Worm (Caenorhabditis elegans) whole organism, young adult: ENCODE data around the gene pat-9.

Experiments
- C06A6.2 ChIP-seq: fragments of 200-800 bp; sonication (Bioruptor generic); conservative IDR thresholded peaks from 2 replicates; pipeline ENCODE4 v1.3.6; 2022; ENCODE audit warnings: missing genetic modification characterization, missing compliant biosample characterization
- F23B12.7 ChIP-seq: sonication (generic microtip); optimal IDR thresholded peaks from 2 replicates; lab custom pipeline; 2017; ENCODE audit warnings: missing genetic modification characterization, mild to moderate bottlenecking, missing compliant biosample characterization, antibody characterized with exemption, moderate library complexity; ENCODE audit not compliant: insufficient read depth
- F52B5.7 ChIP-seq: sonication (generic microtip); optimal IDR thresholded peaks from 2 replicates; lab custom pipeline; 2016; ENCODE audit warnings: mild to moderate bottlenecking, missing genetic modification characterization, missing compliant biosample characterization
- T07F8.4 ChIP-seq: sonication (generic microtip); optimal IDR thresholded peaks from 2 replicates; lab custom pipeline; 2016; ENCODE audit warnings: mild to moderate bottlenecking, missing genetic modification characterization, moderate library complexity, missing compliant biosample characterization
- T26A5.8 ChIP-seq: sonication (generic microtip); optimal IDR thresholded peaks from 2 replicates; lab custom pipeline; 2016; ENCODE audit warnings: missing genetic modification characterization, missing compliant biosample characterization
- akir-1 ChIP-seq: fragments of 200-800 bp; sonication (Bioruptor generic); optimal IDR thresholded peaks from 2 replicates; lab custom pipeline; 2018; ENCODE audit warnings: mild to moderate bottlenecking, missing genetic modification characterization, moderate library complexity, missing compliant biosample characterization
- attf-3 ChIP-seq: fragments of 200-800 bp; sonication (Bioruptor generic); conservative IDR thresholded peaks from 2 replicates; pipeline ENCODE4 v1.3.6; 2022; ENCODE audit warnings: missing genetic modification reagents, missing genetic modification characterization, missing compliant biosample characterization
- bed-2 ChIP-seq: fragments of 200-800 bp; sonication (Bioruptor generic); IDR thresholded peaks from 2 replicates; pipeline ENCODE4 v1.3.6; 2022; ENCODE audit warnings: missing genetic modification reagents, missing genetic modification characterization, missing compliant biosample characterization
- ccch-3 ChIP-seq: fragments of 200-800 bp; sonication (Bioruptor generic); optimal IDR thresholded peaks from 2 replicates; lab custom pipeline; 2018; ENCODE audit warnings: mild to moderate bottlenecking, missing genetic modification characterization, missing compliant biosample characterization
- ceh-91 ChIP-seq: fragments of 200-800 bp; sonication (Bioruptor generic); IDR thresholded peaks from 2 replicates; pipeline ENCODE4 v1.3.6; 2022; ENCODE audit warnings: missing genetic modification reagents, missing genetic modification characterization, missing compliant biosample characterization
- egrh-3 ChIP-seq: fragments of 200-800 bp; sonication (Bioruptor generic); IDR thresholded peaks from 2 replicates; pipeline ENCODE4 v1.3.6; 2022; ENCODE audit warnings: missing genetic modification reagents, missing genetic modification characterization, missing compliant biosample characterization
- hlh-26 ChIP-seq: fragments of 200-800 bp; sonication (Bioruptor generic); conservative IDR thresholded peaks from 2 replicates; pipeline ENCODE4 v1.3.6; 2022; ENCODE audit warnings: missing genetic modification reagents, missing genetic modification characterization, missing compliant biosample characterization
- hmg-1.2 ChIP-seq: fragments of 200-800 bp; sonication (Bioruptor generic); IDR thresholded peaks from 2 replicates; pipeline ENCODE4 v1.3.6; 2022; ENCODE audit warnings: missing genetic modification reagents, missing genetic modification characterization, missing compliant biosample characterization
- hmg-20 ChIP-seq: fragments of 200-800 bp; sonication (Bioruptor generic); IDR thresholded peaks from 2 replicates; pipeline ENCODE4 v1.3.6; 2022; ENCODE audit warnings: missing genetic modification reagents, missing genetic modification characterization, missing compliant biosample characterization
- hrde-1 ChIP-seq: sonication (generic microtip); optimal IDR thresholded peaks from 2 replicates; lab custom pipeline; 2016; ENCODE audit warnings: missing genetic modification characterization, mild to moderate bottlenecking, missing compliant biosample characterization, moderate library complexity, missing genotype, missing genetic modification reagents, borderline replicate concordance
- lin-35 ChIP-seq, 3 experiments: fragments of 150-350 bp in 2 of 3; sonication (generic microtip) in 1 of 3; optimal IDR thresholded peaks; 2 replicates each; lab custom pipeline; 2014 to 2018; ENCODE audit warnings: missing biosample characterization in 3 of 3, missing genetic modification characterization in 3 of 3, missing genetic modification reagents in 3 of 3
- lin-40 ChIP-seq: sonication (generic microtip); optimal IDR thresholded peaks from 2 replicates; lab custom pipeline; 2016; ENCODE audit warnings: missing genetic modification characterization, mild to moderate bottlenecking, missing compliant biosample characterization, missing genotype, missing genetic modification reagents
- lin-54 ChIP-seq: fragments of 200-800 bp; sonication (Bioruptor generic); optimal IDR thresholded peaks from 2 replicates; lab custom pipeline; 2018; ENCODE audit warnings: mild to moderate bottlenecking, missing genetic modification characterization, missing compliant biosample characterization
- nfyb-1 ChIP-seq: fragments of 200-800 bp; sonication (Bioruptor generic); IDR thresholded peaks from 2 replicates; pipeline ENCODE4 v1.3.6; 2022; ENCODE audit warnings: missing genetic modification reagents, missing genetic modification characterization, missing compliant biosample characterization
- nhr-120 ChIP-seq: fragments of 200-800 bp; sonication (Bioruptor generic); IDR thresholded peaks from 2 replicates; pipeline ENCODE4 v1.3.6; 2022; ENCODE audit warnings: missing genetic modification characterization, missing compliant biosample characterization
- pbrm-1 ChIP-seq: fragments of 200-800 bp; sonication (Bioruptor generic); IDR thresholded peaks from 2 replicates; pipeline ENCODE4 v1.3.6; 2022; ENCODE audit warnings: missing genetic modification reagents, missing genetic modification characterization, missing compliant biosample characterization
- snpc-1.1 ChIP-seq: sonication (generic microtip); optimal IDR thresholded peaks from 2 replicates; lab custom pipeline; 2017; ENCODE audit warnings: missing genetic modification characterization, mild to moderate bottlenecking, missing compliant biosample characterization, antibody characterized with exemption, moderate library complexity, missing genotype, missing genetic modification reagents; ENCODE audit not compliant: insufficient read depth
- snpc-4 ChIP-seq, 5 experiments: fragments of 150-350 bp in 1 of 5; sonication (generic microtip) in 4 of 5; optimal IDR thresholded peaks; 2 replicates each; lab custom pipeline; 2014 to 2018; ENCODE audit warnings: missing genetic modification characterization in 5 of 5, missing biosample characterization in 3 of 5, antibody characterized with exemption in 2 of 5, mild to moderate bottlenecking in 2 of 5, missing compliant biosample characterization in 2 of 5, missing genotype in 2 of 5, moderate library complexity in 2 of 5, missing genetic modification reagents in 1 of 5
- zfh-2 ChIP-seq: fragments of 200-800 bp; sonication (Bioruptor generic); conservative IDR thresholded peaks from 2 replicates; pipeline ENCODE4 v1.3.6; 2022; ENCODE audit warnings: missing genetic modification reagents, missing genetic modification characterization, missing compliant biosample characterization
- zim-3 ChIP-seq: sonication (generic microtip); optimal IDR thresholded peaks from 2 replicates; lab custom pipeline; 2017; ENCODE audit warnings: mild to moderate bottlenecking, missing genetic modification characterization, moderate library complexity, missing compliant biosample characterization

The pat-9 gene

DNA sequence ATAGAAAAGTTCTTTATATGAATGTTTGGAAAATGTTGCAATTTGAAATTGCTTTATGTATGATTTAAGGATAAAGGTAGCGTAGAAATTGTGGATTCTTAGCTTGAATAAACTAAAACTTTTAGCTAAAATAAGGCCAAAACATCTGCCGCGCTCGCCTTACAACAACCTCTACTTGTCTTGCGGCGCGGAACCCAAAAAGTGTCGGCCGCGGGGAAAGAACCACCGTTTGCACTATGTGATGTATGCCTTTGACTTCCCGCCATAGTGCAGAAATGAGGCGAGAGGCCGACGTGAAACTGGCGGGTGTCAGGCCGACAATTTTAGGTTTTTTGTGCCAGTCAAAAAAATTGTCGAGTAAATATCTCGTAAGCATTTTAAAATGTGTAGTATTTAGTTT, 35.2 kb downstream of the pat-9 start:
- TF ChIP-seq nhr-120 (GFP tag; lab: Robert Waterston, UW): no peak
- TF ChIP-seq snpc-4 (GFP tag; optimal IDR thresholded peaks at IDR 0.05; lab: Kevin White, UChicago): no peak
- TF ChIP-seq snpc-4 (tag; optimal IDR thresholded peaks at IDR 0.05; lab: Kevin White, UChicago): peak in 2 of 4 experiments; percentile 1 to 72
- no peak for TF ChIP-seq hlh-26 (GFP tag; lab: Robert Waterston, UW)
- no peak for TF ChIP-seq zim-3 (tag; lab: Kevin White, UChicago)
- no peak for TF ChIP-seq hmg-1.2 (GFP tag; lab: Robert Waterston, UW)
- TF ChIP-seq ceh-91 (GFP tag; lab: Robert Waterston, UW): no peak

DNA sequence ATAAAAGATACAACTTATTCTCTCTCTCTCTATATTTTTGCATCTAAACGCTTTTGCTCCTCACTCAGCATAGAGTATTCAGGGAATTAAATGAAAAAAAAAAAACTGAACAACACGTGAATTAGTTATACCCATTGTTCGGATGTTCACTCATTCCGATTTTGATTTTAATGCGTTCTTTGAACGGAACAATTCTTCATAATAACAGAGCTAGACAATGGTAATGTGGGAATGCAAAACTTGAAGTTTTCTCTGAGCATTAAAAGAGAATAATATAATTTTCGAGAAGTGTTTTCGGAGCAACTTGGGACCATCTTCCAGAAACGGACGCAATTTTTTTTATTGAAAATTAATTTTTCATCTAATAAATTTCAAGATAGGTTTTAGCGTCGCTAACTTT, 37.6 kb downstream of the pat-9 start:
- TF ChIP-seq lin-35 (GFP tag; optimal IDR thresholded peaks at IDR 0.05; lab: Kevin White, UChicago) (no peak), lin-54 (GFP tag; lab: Kevin White, UChicago) (no peak)

DNA sequence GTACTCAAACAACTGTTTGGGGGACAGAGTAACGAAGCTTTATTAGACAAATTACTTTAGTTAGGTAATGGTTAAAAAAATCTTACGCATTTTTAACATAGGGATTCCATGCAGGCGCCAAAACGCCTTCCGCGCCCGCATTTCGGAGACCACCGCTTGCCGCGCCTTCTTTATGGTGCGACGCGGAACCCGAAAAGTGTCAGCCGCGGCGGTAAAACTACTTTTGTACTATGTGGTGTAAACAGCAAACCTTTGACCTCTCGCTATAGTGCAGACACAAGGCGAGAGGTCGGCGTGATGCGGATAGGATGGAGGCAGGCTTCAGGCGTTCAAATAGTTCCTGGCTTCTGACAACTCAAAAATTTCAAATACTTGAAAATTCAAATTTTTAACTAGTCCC, 38.6 kb downstream of the pat-9 start:
- TF ChIP-seq akir-1 (GFP tag; lab: Kevin White, UChicago) (no peak), ccch-3 (GFP tag; lab: Kevin White, UChicago) (no peak), snpc-4 (GFP tag; optimal IDR thresholded peaks at IDR 0.05; lab: Kevin White, UChicago) (peak; percentile 74), snpc-4 (tag; optimal IDR thresholded peaks at IDR 0.05; lab: Kevin White, UChicago) (peak in 3 of 4 experiments; percentile 48 to 89 (median 83)), attf-3 (no peak), hrde-1 (tag; lab: Kevin White, UChicago) (no peak), snpc-1.1 (peak; percentile 77), hmg-1.2 (GFP tag; lab: Robert Waterston, UW) (peak; percentile 32; the same call in 1 of the 2 replicates), F52B5.7 (tag; lab: Kevin White, UChicago) (no peak)

DNA sequence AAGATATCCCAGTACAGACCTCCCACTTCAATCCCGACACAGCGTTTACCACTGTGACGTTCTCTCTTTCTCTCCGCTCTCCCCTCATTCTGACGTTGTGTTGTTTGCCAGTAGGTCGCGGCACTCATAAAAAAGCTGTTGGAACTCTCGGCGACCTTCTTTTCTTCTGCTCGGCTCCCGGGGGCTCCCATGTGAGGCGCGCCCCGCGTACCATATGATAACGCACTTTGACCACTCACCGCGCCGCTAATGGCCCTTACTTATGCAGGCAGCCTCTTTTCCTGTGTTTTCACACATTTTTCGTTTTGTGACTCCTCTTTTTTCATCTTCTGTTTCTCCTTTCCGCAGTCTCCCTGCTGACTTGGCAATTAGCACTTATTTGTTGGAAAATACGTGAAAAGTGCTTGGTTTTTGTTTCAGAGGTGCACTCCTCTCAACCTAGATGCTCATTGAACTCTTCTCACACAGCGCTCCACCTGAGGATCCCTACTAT, 42.7 kb downstream of the pat-9 start, which contains the start of gene ser-1:
Gene ser-1 (plus strand): TSS at position 443 of the 493 bp plus-strand sequence.
- TF ChIP-seq hmg-20 (GFP tag; lab: Robert Waterston, UW) (no peak), zfh-2 (GFP tag; lab: Robert Waterston, UW) (peak; percentile 65)

DNA sequence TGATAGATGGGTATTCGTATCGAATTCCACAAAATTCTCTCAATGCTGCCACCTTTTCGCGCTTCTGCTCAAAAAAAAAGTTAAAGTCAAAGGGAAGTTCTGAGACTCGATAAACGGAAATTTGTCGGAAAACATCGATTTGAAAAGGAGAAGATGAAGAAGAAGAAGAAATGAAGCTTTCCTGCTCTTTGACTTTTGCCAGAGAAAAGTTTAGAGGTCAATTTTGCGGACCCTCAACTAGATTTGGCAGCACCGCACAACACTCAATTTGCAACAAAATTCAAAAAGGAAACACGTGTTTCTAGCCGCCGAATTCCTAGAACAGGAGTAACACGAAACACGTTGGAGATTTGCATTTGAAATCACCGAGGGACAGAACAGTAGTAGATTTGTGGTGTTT, 51.4 kb downstream of the pat-9 start:
- TF ChIP-seq T26A5.8: no peak
- TF ChIP-seq nfyb-1 (GFP tag; lab: Robert Waterston, UW): no peak
- no peak for TF ChIP-seq egrh-3 (GFP tag; lab: Robert Waterston, UW)
- TF ChIP-seq snpc-4 (GFP tag; optimal IDR thresholded peaks at IDR 0.05; lab: Kevin White, UChicago): no peak
- TF ChIP-seq snpc-4 (tag; optimal IDR thresholded peaks at IDR 0.05; lab: Kevin White, UChicago): no peak
- no peak for TF ChIP-seq pbrm-1
- TF ChIP-seq bed-2 (GFP tag; lab: Robert Waterston, UW): no peak
- no peak for TF ChIP-seq T07F8.4 (tag; lab: Kevin White, UChicago)
- TF ChIP-seq lin-40 (tag; lab: Kevin White, UChicago): no peak
- no peak for TF ChIP-seq C06A6.2 (GFP tag; lab: Robert Waterston, UW)
- TF ChIP-seq F23B12.7 (tag; lab: Kevin White, UChicago): no peak
